Worm (Caenorhabditis elegans): ENCODE data around the gene C08F11.12.
A peak's percentile ranks its signal among the peaks of the same experiment; 100 is the strongest.

ce11 chrIV:13693976-13694375, 42.7 kb upstream of the C08F11.12 start:
- TF ChIP-seq nfya-1 (tag; optimal IDR thresholded peaks at IDR 0.05) (no peak), tbx-7 (tag; optimal IDR thresholded peaks at IDR 0.05) (no peak), ceh-31 (tag; optimal IDR thresholded peaks at IDR 0.05) (no peak), ceh-45 (GFP tag; IDR thresholded peaks at IDR 0.05) (no peak), tbx-2 (tag; optimal IDR thresholded peaks at IDR 0.05) (no peak), fax-1 (tag; optimal IDR thresholded peaks at IDR 0.05) (no peak), unc-55 (GFP tag; optimal IDR thresholded peaks at IDR 0.05) (peak; percentile 98), ceh-14 (tag; optimal IDR thresholded peaks at IDR 0.05) (no peak), hlh-8 (tag; optimal IDR thresholded peaks at IDR 0.05) (no peak), fkh-6 (tag; optimal IDR thresholded peaks at IDR 0.05) (no peak), pha-2 (tag; optimal IDR thresholded peaks at IDR 0.05) (no peak)
